Worm (Caenorhabditis elegans) whole organism, young adult: Measurements from ENCODE around the gene cox-6A.

ENCODE experiments used
- B0019.2 ChIP-seq: fragments of 200-800 bp; sonication (Bioruptor generic); conservative IDR thresholded peaks from 2 replicates; pipeline ENCODE4 v1.3.6; 2022; ENCODE audit warnings: missing genetic modification reagents, missing genetic modification characterization, missing compliant biosample characterization
- B0261.1 ChIP-seq: sonication (generic microtip); optimal IDR thresholded peaks from 2 replicates; lab custom pipeline; 2016; ENCODE audit warnings: mild to moderate bottlenecking, missing genetic modification characterization, moderate library complexity, missing compliant biosample characterization
- C06A6.2 ChIP-seq: fragments of 200-800 bp; sonication (Bioruptor generic); conservative IDR thresholded peaks from 2 replicates; pipeline ENCODE4 v1.3.6; 2022; ENCODE audit warnings: missing genetic modification characterization, missing compliant biosample characterization
- C17E4.6 ChIP-seq: fragments of 200-800 bp; sonication (Bioruptor generic); IDR thresholded peaks from 2 replicates; pipeline ENCODE4 v1.3.6; 2022; ENCODE audit warnings: missing genetic modification reagents, missing genetic modification characterization, missing compliant biosample characterization
- F22D6.2 ChIP-seq: sonication (generic microtip); optimal IDR thresholded peaks from 2 replicates; lab custom pipeline; 2016; ENCODE audit warnings: mild to moderate bottlenecking, missing genetic modification characterization, missing compliant biosample characterization
- F23B12.7 ChIP-seq: sonication (generic microtip); optimal IDR thresholded peaks from 2 replicates; lab custom pipeline; 2017; ENCODE audit warnings: missing genetic modification characterization, mild to moderate bottlenecking, missing compliant biosample characterization, antibody characterized with exemption, moderate library complexity; ENCODE audit not compliant: insufficient read depth
- F37B4.10 ChIP-seq: fragments of 200-800 bp; sonication (Bioruptor generic); IDR thresholded peaks from 2 replicates; pipeline ENCODE4 v1.3.6; 2022; ENCODE audit warnings: missing genetic modification characterization, missing compliant biosample characterization
- F39B2.1 ChIP-seq: fragments of 200-800 bp; sonication (Bioruptor generic); IDR thresholded peaks from 2 replicates; pipeline ENCODE4 v1.3.6; 2022; ENCODE audit warnings: missing genetic modification reagents, missing genetic modification characterization, missing compliant biosample characterization
- F49E8.2 ChIP-seq: sonication (generic microtip); optimal IDR thresholded peaks from 3 replicates; lab custom pipeline; 2017; ENCODE audit warnings: missing genetic modification characterization, mild to moderate bottlenecking, missing compliant biosample characterization, antibody characterized with exemption, moderate library complexity; ENCODE audit not compliant: insufficient read depth
- F57C9.4 ChIP-seq: sonication (generic microtip); optimal IDR thresholded peaks from 2 replicates; lab custom pipeline; 2017; ENCODE audit warnings: mild to moderate bottlenecking, missing genetic modification characterization, missing compliant biosample characterization
- T26A5.8 ChIP-seq: sonication (generic microtip); optimal IDR thresholded peaks from 2 replicates; lab custom pipeline; 2016; ENCODE audit warnings: missing genetic modification characterization, missing compliant biosample characterization
- Y53F4B.3 ChIP-seq: fragments of 200-800 bp; sonication (Bioruptor generic); IDR thresholded peaks from 2 replicates; pipeline ENCODE4 v1.3.6; 2022; ENCODE audit warnings: missing genetic modification reagents, missing genetic modification characterization, missing compliant biosample characterization
- Y95B8A.8 ChIP-seq: fragments of 200-800 bp; sonication (Bioruptor generic); IDR thresholded peaks from 2 replicates; pipeline ENCODE4 v1.3.6; 2022; ENCODE audit warnings: missing genetic modification reagents, missing genetic modification characterization, missing compliant biosample characterization
- aptf-2 ChIP-seq: fragments of 200-800 bp; sonication (Bioruptor generic); conservative IDR thresholded peaks from 2 replicates; pipeline ENCODE4 v1.3.6; 2022; ENCODE audit warnings: missing genetic modification reagents, missing genetic modification characterization, missing compliant biosample characterization
- athp-1 ChIP-seq: sonication (generic microtip); optimal IDR thresholded peaks from 2 replicates; lab custom pipeline; 2017; ENCODE audit warnings: mild to moderate bottlenecking, missing genetic modification characterization, missing compliant biosample characterization
- ceh-100 ChIP-seq: fragments of 200-800 bp; sonication (Bioruptor generic); IDR thresholded peaks from 2 replicates; pipeline ENCODE4 v1.3.6; 2022; ENCODE audit warnings: missing genetic modification reagents, missing genetic modification characterization, missing compliant biosample characterization
- efl-1 ChIP-seq: fragments of 150-350 bp; optimal IDR thresholded peaks from 2 replicates; lab custom pipeline; 2014; ENCODE audit warnings: missing biosample characterization, missing genetic modification reagents, missing genetic modification characterization
- fkh-3 ChIP-seq: sonication (generic microtip); optimal IDR thresholded peaks from 2 replicates; lab custom pipeline; 2016; ENCODE audit warnings: mild to moderate bottlenecking, missing genetic modification characterization, missing compliant biosample characterization
- gei-17 ChIP-seq: fragments of 200-800 bp; sonication (Bioruptor generic); optimal IDR thresholded peaks from 2 replicates; lab custom pipeline; 2018; ENCODE audit warnings: mild to moderate bottlenecking, missing genetic modification characterization, missing compliant biosample characterization
- him-1 ChIP-seq: sonication (generic microtip); optimal IDR thresholded peaks from 2 replicates; lab custom pipeline; 2016; ENCODE audit warnings: missing genotype, missing genetic modification reagents, missing genetic modification characterization, missing compliant biosample characterization
- hmg-1.2 ChIP-seq: fragments of 200-800 bp; sonication (Bioruptor generic); IDR thresholded peaks from 2 replicates; pipeline ENCODE4 v1.3.6; 2022; ENCODE audit warnings: missing genetic modification reagents, missing genetic modification characterization, missing compliant biosample characterization
- hmg-20 ChIP-seq: fragments of 200-800 bp; sonication (Bioruptor generic); IDR thresholded peaks from 2 replicates; pipeline ENCODE4 v1.3.6; 2022; ENCODE audit warnings: missing genetic modification reagents, missing genetic modification characterization, missing compliant biosample characterization
- lag-1 ChIP-seq: fragments of 200-800 bp; sonication (Bioruptor generic); IDR thresholded peaks from 2 replicates; pipeline ENCODE4 v1.3.6; 2022; ENCODE audit warnings: missing genetic modification reagents, missing genetic modification characterization, missing compliant biosample characterization
- lin-40 ChIP-seq: sonication (generic microtip); optimal IDR thresholded peaks from 2 replicates; lab custom pipeline; 2016; ENCODE audit warnings: missing genetic modification characterization, mild to moderate bottlenecking, missing compliant biosample characterization, missing genotype, missing genetic modification reagents
- lin-54 ChIP-seq: fragments of 200-800 bp; sonication (Bioruptor generic); optimal IDR thresholded peaks from 2 replicates; lab custom pipeline; 2018; ENCODE audit warnings: mild to moderate bottlenecking, missing genetic modification characterization, missing compliant biosample characterization
- madf-10 ChIP-seq: sonication (generic microtip); optimal IDR thresholded peaks from 2 replicates; lab custom pipeline; 2016; ENCODE audit warnings: mild to moderate bottlenecking, missing genetic modification characterization, missing compliant biosample characterization
- madf-3 ChIP-seq: fragments of 200-800 bp; sonication (Bioruptor generic); IDR thresholded peaks from 2 replicates; pipeline ENCODE4 v1.3.6; 2022; ENCODE audit warnings: missing genetic modification reagents, missing genetic modification characterization, missing compliant biosample characterization
- madf-6 ChIP-seq: fragments of 200-800 bp; sonication (Bioruptor generic); IDR thresholded peaks from 2 replicates; pipeline ENCODE4 v1.3.6; 2022; ENCODE audit warnings: missing genetic modification reagents, missing genetic modification characterization, missing compliant biosample characterization
- mcd-1 ChIP-seq: fragments of 200-800 bp; sonication (Bioruptor generic); IDR thresholded peaks from 2 replicates; pipeline ENCODE4 v1.3.6; 2022; ENCODE audit warnings: missing genetic modification reagents, missing genetic modification characterization, missing compliant biosample characterization
- nfya-2 ChIP-seq: fragments of 200-800 bp; sonication (Bioruptor generic); IDR thresholded peaks from 2 replicates; pipeline ENCODE4 v1.3.6; 2022; ENCODE audit warnings: missing genetic modification reagents, missing genetic modification characterization, missing compliant biosample characterization
- nhr-179 ChIP-seq: sonication (generic microtip); optimal IDR thresholded peaks from 2 replicates; lab custom pipeline; 2016; ENCODE audit warnings: mild to moderate bottlenecking, missing genetic modification characterization, missing compliant biosample characterization
- nhr-80 ChIP-seq: sonication (generic microtip); optimal IDR thresholded peaks from 2 replicates; lab custom pipeline; 2016; ENCODE audit warnings: missing genetic modification characterization, missing compliant biosample characterization
- repo-1 ChIP-seq: sonication (generic microtip); optimal IDR thresholded peaks from 2 replicates; lab custom pipeline; 2017; ENCODE audit warnings: mild to moderate bottlenecking, missing genetic modification characterization, missing compliant biosample characterization
- snpc-1.1 ChIP-seq: sonication (generic microtip); optimal IDR thresholded peaks from 2 replicates; lab custom pipeline; 2017; ENCODE audit warnings: missing genetic modification characterization, mild to moderate bottlenecking, missing compliant biosample characterization, antibody characterized with exemption, moderate library complexity, missing genotype, missing genetic modification reagents; ENCODE audit not compliant: insufficient read depth
- snpc-3.4 ChIP-seq: sonication (generic microtip); optimal IDR thresholded peaks from 2 replicates; lab custom pipeline; 2017; ENCODE audit warnings: missing genetic modification characterization, mild to moderate bottlenecking, missing compliant biosample characterization, antibody characterized with exemption, moderate library complexity, missing genotype, missing genetic modification reagents
- snpc-4 ChIP-seq, 5 experiments: fragments of 150-350 bp in 1 of 5; sonication (generic microtip) in 4 of 5; optimal IDR thresholded peaks; 2 replicates each; lab custom pipeline; 2014 to 2018; ENCODE audit warnings: missing genetic modification characterization in 5 of 5, missing biosample characterization in 3 of 5, antibody characterized with exemption in 2 of 5, mild to moderate bottlenecking in 2 of 5, missing compliant biosample characterization in 2 of 5, missing genotype in 2 of 5, moderate library complexity in 2 of 5, missing genetic modification reagents in 1 of 5
- tbx-9 ChIP-seq: sonication (generic microtip); optimal IDR thresholded peaks from 2 replicates; lab custom pipeline; 2016; ENCODE audit warnings: borderline replicate concordance, missing genetic modification characterization, inconsistent platforms, missing compliant biosample characterization
- tlf-1 ChIP-seq: fragments of 200-800 bp; sonication (Bioruptor generic); optimal IDR thresholded peaks from 2 replicates; lab custom pipeline; 2018; ENCODE audit warnings: mild to moderate bottlenecking, missing genetic modification characterization, missing compliant biosample characterization
- xnd-1 ChIP-seq: sonication (generic microtip); optimal IDR thresholded peaks from 2 replicates; lab custom pipeline; 2016; ENCODE audit warnings: missing genotype, missing genetic modification reagents, missing genetic modification characterization, missing compliant biosample characterization
- zim-3 ChIP-seq: sonication (generic microtip); optimal IDR thresholded peaks from 2 replicates; lab custom pipeline; 2017; ENCODE audit warnings: mild to moderate bottlenecking, missing genetic modification characterization, moderate library complexity, missing compliant biosample characterization
- ztf-22 ChIP-seq: fragments of 200-800 bp; sonication (Bioruptor generic); optimal IDR thresholded peaks from 2 replicates; lab custom pipeline; 2018; ENCODE audit warnings: mild to moderate bottlenecking, missing genetic modification characterization, moderate library complexity, missing compliant biosample characterization
- ztf-26 ChIP-seq: sonication (generic microtip); optimal IDR thresholded peaks from 2 replicates; lab custom pipeline; 2017; ENCODE audit warnings: missing genetic modification characterization, missing compliant biosample characterization
- ztf-28 ChIP-seq: fragments of 200-800 bp; sonication (Bioruptor generic); IDR thresholded peaks from 2 replicates; pipeline ENCODE4 v1.3.6; 2022; ENCODE audit warnings: missing genetic modification reagents, missing genetic modification characterization, missing compliant biosample characterization

cox-6A gene

DNA sequence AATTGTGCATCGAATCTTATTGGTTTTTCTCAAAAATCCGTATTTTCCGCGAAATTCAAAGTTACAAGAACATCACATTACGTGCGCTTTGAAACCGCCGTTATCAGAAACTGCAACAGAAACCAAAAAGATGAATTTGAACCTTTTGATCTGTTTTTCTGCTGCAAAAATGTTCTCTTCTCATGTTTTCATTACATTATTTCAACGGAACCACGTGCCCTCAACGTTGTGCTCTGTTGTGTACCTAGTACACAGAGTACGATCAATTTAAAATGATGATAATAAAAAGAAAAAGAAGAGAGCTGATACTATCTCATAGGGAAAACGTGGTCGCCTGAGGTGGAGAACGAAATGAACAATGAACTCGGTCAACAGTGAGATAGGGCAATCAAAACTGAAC is 3.5 kb upstream of the cox-6A start (continued):
- TF ChIP-seq ztf-22 (GFP tag; lab: Kevin White, UChicago) (no peak), F22D6.2 (peak; percentile 76), F49E8.2 (tag; lab: Kevin White, UChicago) (no peak), efl-1 (GFP tag; lab: Kevin White, UChicago) (no peak), F57C9.4 (tag; lab: Kevin White, UChicago) (no peak), nhr-80 (tag; lab: Kevin White, UChicago) (peak; percentile 76), zim-3 (no peak)
- TF ChIP-seq, all 124 proteins: peak for 22

- TF ChIP-seq B0019.2: peak; percentile 62; the same call in 1 of the 2 replicates
- peak; percentile 18 for TF ChIP-seq madf-10
- no peak for TF ChIP-seq tbx-9 (tag; lab: Kevin White, UChicago)
- TF ChIP-seq efl-1 (GFP tag; lab: Kevin White, UChicago): peak; percentile 25
- TF ChIP-seq aptf-2 (GFP tag; lab: Robert Waterston, UW): 0 out of 2 replicates have a peak, but pooled peaks have one; percentile 23
- TF ChIP-seq Y53F4B.3 (GFP tag; lab: Robert Waterston, UW): peak; percentile 87
- peak; percentile 69 for TF ChIP-seq ztf-26 (tag; lab: Kevin White, UChicago)
- TF ChIP-seq ceh-100 (GFP tag; lab: Robert Waterston, UW): peak; percentile 81
- no peak for TF ChIP-seq F57C9.4 (tag; lab: Kevin White, UChicago)
- peak; percentile 81 for TF ChIP-seq C17E4.6
- TF ChIP-seq snpc-1.1: peak; percentile 94
- no peak for TF ChIP-seq F39B2.1 (GFP tag; lab: Robert Waterston, UW)
- TF ChIP-seq tlf-1 (GFP tag; lab: Kevin White, UChicago): peak; percentile 86
- TF ChIP-seq ztf-28 (GFP tag; lab: Robert Waterston, UW): peak; percentile 91
- TF ChIP-seq lin-40 (tag; lab: Kevin White, UChicago): peak; percentile 91
- no peak for TF ChIP-seq lag-1 (GFP tag; lab: Robert Waterston, UW)
- TF ChIP-seq F23B12.7: peak; percentile 69
- peak; percentile 97 for TF ChIP-seq snpc-4 (GFP tag; optimal IDR thresholded peaks at IDR 0.05; lab: Kevin White, UChicago)
- TF ChIP-seq snpc-4 (tag; optimal IDR thresholded peaks at IDR 0.05; lab: Kevin White, UChicago): peak; percentile 98 to 99 (median 98)
- peak; percentile 90 for TF ChIP-seq Y95B8A.8
- peak; percentile 86 for TF ChIP-seq him-1 (tag; lab: Kevin White, UChicago)
- peak; percentile 86 for TF ChIP-seq zim-3
- peak; percentile 76; the same call in 1 of the 2 replicates for TF ChIP-seq madf-3
- peak; percentile 74 for TF ChIP-seq C06A6.2 (GFP tag; lab: Robert Waterston, UW)
- TF ChIP-seq xnd-1 (tag; lab: Kevin White, UChicago): peak; percentile 63
- peak; percentile 49; the same call in 1 of the 2 replicates for TF ChIP-seq hmg-20
- TF ChIP-seq lin-54: peak; percentile 84
- TF ChIP-seq F37B4.10 (GFP tag; lab: Robert Waterston, UW): 0 out of 2 replicates have a peak, but pooled peaks have one; percentile 73
- 0 out of 2 replicates have a peak, but pooled peaks have one; percentile 81 for TF ChIP-seq nfya-2
- peak; percentile 92 for TF ChIP-seq fkh-3 (tag; lab: Kevin White, UChicago)
- TF ChIP-seq repo-1: peak; percentile 95
- TF ChIP-seq athp-1 (tag; lab: Kevin White, UChicago): peak; percentile 87
- peak; percentile 54 for TF ChIP-seq gei-17 (GFP tag; lab: Kevin White, UChicago)
- peak; percentile 19 for TF ChIP-seq nhr-179 (tag; lab: Kevin White, UChicago)
- TF ChIP-seq snpc-3.4 (tag; lab: Kevin White, UChicago): peak; percentile 95
- peak; percentile 87 for TF ChIP-seq mcd-1
- peak; percentile 87 for TF ChIP-seq madf-6 (GFP tag; lab: Robert Waterston, UW)
- peak; percentile 75 for TF ChIP-seq B0261.1 (tag; lab: Kevin White, UChicago)
- peak; percentile 81 for TF ChIP-seq T26A5.8 (tag; lab: Kevin White, UChicago)
- TF ChIP-seq hmg-1.2 (GFP tag; lab: Robert Waterston, UW): peak; percentile 86
Measured at ce11 chrIII:5080700-5081572, 588 bp upstream of the cox-6A start.
